Worm (Caenorhabditis elegans): ENCODE results near the gene fbxc-50.
"Not testable (repeated sequence)": the region's sequence is repeated elsewhere in the genome, so short reads cannot be mapped to it uniquely, and the experiment has no call there.

The fbxc-50 gene

ce11 chrII:3248043-3248718 is at the start of gene fbxc-50, which contains the start of gene C17F4.2:
fbxc-50 (minus strand) TSS chrII:3248123.
C17F4.2 (plus strand) TSS chrII:3248668.
- no peak for TF ChIP-seq ZK337.2 (GFP tag; IDR thresholded peaks at IDR 0.05)
- TF ChIP-seq pqm-1 (tag; optimal IDR thresholded peaks at IDR 0.05), result no peak
- TF ChIP-seq aly-2 (tag; optimal IDR thresholded peaks at IDR 0.05), result no peak
- no peak for TF ChIP-seq tag-97 (GFP tag; IDR thresholded peaks at IDR 0.05)
- TF ChIP-seq vab-7 (GFP tag; IDR thresholded peaks at IDR 0.05), result no peak
- no peak for TF ChIP-seq nhr-102 (tag; optimal IDR thresholded peaks at IDR 0.05)
- no peak for TF ChIP-seq attf-4 (tag; optimal IDR thresholded peaks at IDR 0.05)
- TF ChIP-seq sdz-12 (GFP tag; optimal IDR thresholded peaks at IDR 0.05), result no peak
- no peak for TF ChIP-seq nhr-25 (tag; optimal IDR thresholded peaks at IDR 0.05; ENCODE audit: borderline replicate concordance, insufficient read depth)
- TF ChIP-seq ceh-44 (GFP tag; IDR thresholded peaks at IDR 0.05), result no peak
- no peak for TF ChIP-seq T26A8.4 (GFP tag; IDR thresholded peaks at IDR 0.05)
- no peak for TF ChIP-seq daf-8 (GFP tag; IDR thresholded peaks at IDR 0.05)

ce11 chrII:3296644-3297043 is 48.7 kb upstream of the fbxc-50 start, which contains the start of gene btb-16:
btb-16 (plus strand) TSS chrII:3296883.
- TF ChIP-seq fkh-10 (GFP tag; optimal IDR thresholded peaks at IDR 0.05), result no peak
- TF ChIP-seq dve-1 (tag; optimal IDR thresholded peaks at IDR 0.05; ENCODE audit: insufficient read depth), result peak; percentile 40
- TF ChIP-seq nhr-28 (tag; optimal IDR thresholded peaks at IDR 0.05), result peak; percentile 36
- TF ChIP-seq hlh-11 (tag; optimal IDR thresholded peaks at IDR 0.05), result peak; percentile 9
- TF ChIP-seq dmd-6 (GFP tag; IDR thresholded peaks at IDR 0.05), result 0 out of 2 replicates have a peak, but pooled peaks have one; percentile 13
- TF ChIP-seq D1046.2 (GFP tag; IDR thresholded peaks at IDR 0.05), result no peak
- peak; percentile 1 for TF ChIP-seq pqm-1 (tag; optimal IDR thresholded peaks at IDR 0.05)
- TF ChIP-seq mdl-1 (tag; optimal IDR thresholded peaks at IDR 0.05), result no peak
- no peak for TF ChIP-seq daf-16 (GFP tag; optimal IDR thresholded peaks at IDR 0.05)
- peak; percentile 91 for TF ChIP-seq daf-16 (tag; optimal IDR thresholded peaks at IDR 0.05)
- TF ChIP-seq hlh-30 (tag; optimal IDR thresholded peaks at IDR 0.05; ENCODE audit: insufficient read depth), result peak; percentile 26
- no peak for TF ChIP-seq ZK337.2 (GFP tag; IDR thresholded peaks at IDR 0.05)
- no peak for TF ChIP-seq nhr-48 (tag; optimal IDR thresholded peaks at IDR 0.05)
- no peak for TF ChIP-seq Y5F2A.4 (GFP tag; optimal IDR thresholded peaks at IDR 0.05)
- TF ChIP-seq saeg-2 (GFP tag; IDR thresholded peaks at IDR 0.05), result no peak

- no peak for TF ChIP-seq nhr-42 (GFP tag; IDR thresholded peaks at IDR 0.05)
- TF ChIP-seq pqm-1 (tag; optimal IDR thresholded peaks at IDR 0.05), result peak; percentile 54
- TF ChIP-seq F37D6.2 (tag; optimal IDR thresholded peaks at IDR 0.05), result no peak
- TF ChIP-seq R02D3.7 (tag; optimal IDR thresholded peaks at IDR 0.05), result no peak
- TF ChIP-seq nhr-11 (tag; optimal IDR thresholded peaks at IDR 0.05), result no peak
- TF ChIP-seq attf-4 (tag; optimal IDR thresholded peaks at IDR 0.05), result no peak
- no peak for TF ChIP-seq nhr-6 (tag; optimal IDR thresholded peaks at IDR 0.05)
- TF ChIP-seq dmd-6 (GFP tag; IDR thresholded peaks at IDR 0.05), result peak; percentile 62
- peak; percentile 24 for TF ChIP-seq hlh-11 (tag; optimal IDR thresholded peaks at IDR 0.05)
- no peak for TF ChIP-seq daf-16 (GFP tag; optimal IDR thresholded peaks at IDR 0.05)
- peak; percentile 92 for TF ChIP-seq daf-16 (tag; optimal IDR thresholded peaks at IDR 0.05)
- TF ChIP-seq nhr-28 (tag; optimal IDR thresholded peaks at IDR 0.05), result peak; percentile 52
- 0 out of 2 replicates have a peak, but pooled peaks have one; percentile 59 for TF ChIP-seq php-3 (GFP tag; IDR thresholded peaks at IDR 0.05)
- TF ChIP-seq skn-1 (tag; optimal IDR thresholded peaks at IDR 0.05), result no peak
These were observed 47.3 kb upstream of the fbxc-50 start, which contains the start of gene btb-17 for ce11 chrII:3295193-3295592. btb-17 (plus strand) TSS chrII:3295405.

- TF ChIP-seq tag-97 (GFP tag; IDR thresholded peaks at IDR 0.05); F10B5.3 (tag; optimal IDR thresholded peaks at IDR 0.05); nhr-77 (tag; optimal IDR thresholded peaks at IDR 0.05): not testable (repeated sequence)
These were observed 42.6 kb upstream of the fbxc-50 start, which contains the start of gene F39E9.14 for ce11 chrII:3290544-3290943. F39E9.14 (minus strand) TSS chrII:3290644.
